Fruit fly (Drosophila melanogaster): ENCODE measurements around the gene gudu.

Gene gudu

dm6 chr2L:7401627-7402026 lies 13.3 kb downstream of the gudu start (continued):
- TF ChIP-seq ase (GFP tag; IDR thresholded peaks at IDR 0.05) (no peak; the same call in 2 of the 3 replicates), tio (GFP tag; optimal IDR thresholded peaks at IDR 0.05) (peak; percentile 18), CG4730 (GFP tag; IDR thresholded peaks at IDR 0.05) (peak; percentile 64), BtbVII (GFP tag; optimal IDR thresholded peaks at IDR 0.05) (no peak), CG30403 (GFP tag; optimal IDR thresholded peaks at IDR 0.05) (peak; percentile 62), CG14965 (GFP tag; optimal IDR thresholded peaks at IDR 0.05; ENCODE audit: borderline replicate concordance) (no peak), pzg (GFP tag; optimal IDR thresholded peaks at IDR 0.05) (no peak), Ada2b (GFP tag; IDR thresholded peaks at IDR 0.05) (peak; percentile 88), CG31388 (GFP tag; optimal IDR thresholded peaks at IDR 0.05) (no peak), CG13424 (tag; optimal IDR thresholded peaks at IDR 0.05) (peak; percentile 80), Hsf (GFP tag; optimal IDR thresholded peaks at IDR 0.05) (peak; percentile 64), Bteb2 (GFP tag; optimal IDR thresholded peaks at IDR 0.05) (no peak), MTF-1 (GFP tag; optimal IDR thresholded peaks at IDR 0.05; ENCODE audit: borderline replicate concordance) (no peak), CG12942 (GFP tag; optimal IDR thresholded peaks at IDR 0.05) (peak; percentile 29), NFAT (GFP tag; IDR thresholded peaks at IDR 0.05) (peak; percentile 51), CG17361 (GFP tag; IDR thresholded peaks at IDR 0.05) (peak; percentile 72), CG13296 (GFP tag; optimal IDR thresholded peaks at IDR 0.05) (peak; percentile 62), eve (GFP tag; optimal IDR thresholded peaks at IDR 0.05) (peak in 1 of 2 experiments; percentile 37), pho (GFP tag; optimal IDR thresholded peaks at IDR 0.05) (no peak), jigr1 (GFP tag; IDR thresholded peaks at IDR 0.05) (peak; percentile 59; the same call in 1 of the 3 replicates), CG31441 (GFP tag; IDR thresholded peaks at IDR 0.05) (peak; percentile 71), Sox102F (GFP tag; optimal IDR thresholded peaks at IDR 0.05) (peak; percentile 86), CG10267 (tag; optimal IDR thresholded peaks at IDR 0.05) (peak; percentile 66), gem (tag; optimal IDR thresholded peaks at IDR 0.05) (peak; percentile 80), NC2β (GFP tag; optimal IDR thresholded peaks at IDR 0.05) (no peak), CG1832 (GFP tag; optimal IDR thresholded peaks at IDR 0.05) (no peak), schlank (tag; optimal IDR thresholded peaks at IDR 0.05) (peak; percentile 27), z (GFP tag; IDR thresholded peaks at IDR 0.05) (no peak), fd102C (GFP tag; optimal IDR thresholded peaks at IDR 0.05) (no peak), CG10321 (GFP tag; IDR thresholded peaks at IDR 0.05) (peak; percentile 32; the same call in 1 of the 2 replicates), Hr78 (GFP tag; optimal IDR thresholded peaks at IDR 0.05) (no peak), kni (GFP tag; optimal IDR thresholded peaks at IDR 0.05) (no peak), ci (GFP tag; IDR thresholded peaks at IDR 0.05) (peak; percentile 81), sens (GFP tag) (peak; percentile 91), CG11560 (tag; IDR thresholded peaks at IDR 0.05) (peak; percentile 59; the same call in 2 of the 3 replicates), Sox100B (GFP tag; optimal IDR thresholded peaks at IDR 0.05) (peak; percentile 53), Atf3 (GFP tag; optimal IDR thresholded peaks at IDR 0.05) (no peak), Neu2 (GFP tag; optimal IDR thresholded peaks at IDR 0.05; ENCODE audit: borderline replicate concordance) (no peak), en (GFP tag; optimal IDR thresholded peaks at IDR 0.05) (no peak), peb (GFP tag; IDR thresholded peaks at IDR 0.05) (peak; percentile 75; the same call in 1 of the 2 replicates), TFAM (GFP tag; optimal IDR thresholded peaks at IDR 0.05) (no peak), CG16863 (GFP tag; optimal IDR thresholded peaks at IDR 0.05) (no peak), slou (GFP tag; optimal IDR thresholded peaks at IDR 0.05) (peak; percentile 12), lab (GFP tag; optimal IDR thresholded peaks at IDR 0.05) (peak; percentile 78), Drgx (GFP tag; IDR thresholded peaks at IDR 0.05) (no peak), shn (GFP tag; optimal IDR thresholded peaks at IDR 0.05) (no peak), Scr (GFP tag; IDR thresholded peaks at IDR 0.05; ENCODE audit: partially characterized antibody) (no peak), tap (tag; optimal IDR thresholded peaks at IDR 0.05) (peak; percentile 83), trem (tag; optimal IDR thresholded peaks at IDR 0.05) (peak; percentile 37), ems (GFP tag; optimal IDR thresholded peaks at IDR 0.05) (no peak), CG10543 (GFP tag; optimal IDR thresholded peaks at IDR 0.05) (peak; percentile 67)

All from whole organism, embryonic.